Worm (Caenorhabditis elegans) whole organism, midembryonic: ENCODE measurements around the gene T26C5.3.

Experiments
- T22C8.4 ChIP-seq: fragments of 200-800 bp; sonication (Bioruptor generic); IDR thresholded peaks from 2 replicates; pipeline ENCODE4 v1.3.6; 2022; ENCODE audit warnings: missing genetic modification characterization, missing compliant biosample characterization
- cog-1 ChIP-seq: sonication (generic microtip); optimal IDR thresholded peaks from 2 replicates; lab custom pipeline; 2016; ENCODE audit warnings: missing genetic modification characterization, missing compliant biosample characterization
- flt-1 ChIP-seq: fragments of 200-800 bp; sonication (Bioruptor generic); IDR thresholded peaks from 2 replicates; pipeline ENCODE4 v1.3.6; 2022; ENCODE audit warnings: missing genetic modification characterization, missing compliant biosample characterization
- klf-2 ChIP-seq: fragments of 200-800 bp; sonication (Bioruptor generic); conservative IDR thresholded peaks from 2 replicates; pipeline ENCODE4 v1.3.6; 2022; ENCODE audit warnings: missing genetic modification reagents, missing genetic modification characterization, missing compliant biosample characterization
- ref-1 ChIP-seq: fragments of 200-800 bp; sonication (Bioruptor generic); conservative IDR thresholded peaks from 2 replicates; pipeline ENCODE4 v1.3.6; 2022; ENCODE audit warnings: missing genetic modification reagents, missing genetic modification characterization, missing compliant biosample characterization
- tab-1 ChIP-seq: fragments of 200-800 bp; sonication (Bioruptor generic); IDR thresholded peaks from 2 replicates; pipeline ENCODE4 v1.3.6; 2022; ENCODE audit warnings: missing genetic modification characterization, missing compliant biosample characterization

- TF ChIP-seq tab-1 (GFP tag; lab: Robert Waterston, UW) (no peak), flt-1 (GFP tag; lab: Robert Waterston, UW) (no peak), ref-1 (GFP tag; lab: Robert Waterston, UW) (no peak), T22C8.4 (GFP tag; lab: Robert Waterston, UW) (no peak), cog-1 (tag; lab: Kevin White, UChicago) (no peak), klf-2 (GFP tag; lab: Robert Waterston, UW) (no peak)
Measured at ce11 chrII:9210076-9210475, 26.3 kb upstream of the T26C5.3 start, which contains the start of gene ZK1067.4.
